Worm (Caenorhabditis elegans): ENCODE results near the gene Y57G11C.51.

Y57G11C.51 gene

DNA sequence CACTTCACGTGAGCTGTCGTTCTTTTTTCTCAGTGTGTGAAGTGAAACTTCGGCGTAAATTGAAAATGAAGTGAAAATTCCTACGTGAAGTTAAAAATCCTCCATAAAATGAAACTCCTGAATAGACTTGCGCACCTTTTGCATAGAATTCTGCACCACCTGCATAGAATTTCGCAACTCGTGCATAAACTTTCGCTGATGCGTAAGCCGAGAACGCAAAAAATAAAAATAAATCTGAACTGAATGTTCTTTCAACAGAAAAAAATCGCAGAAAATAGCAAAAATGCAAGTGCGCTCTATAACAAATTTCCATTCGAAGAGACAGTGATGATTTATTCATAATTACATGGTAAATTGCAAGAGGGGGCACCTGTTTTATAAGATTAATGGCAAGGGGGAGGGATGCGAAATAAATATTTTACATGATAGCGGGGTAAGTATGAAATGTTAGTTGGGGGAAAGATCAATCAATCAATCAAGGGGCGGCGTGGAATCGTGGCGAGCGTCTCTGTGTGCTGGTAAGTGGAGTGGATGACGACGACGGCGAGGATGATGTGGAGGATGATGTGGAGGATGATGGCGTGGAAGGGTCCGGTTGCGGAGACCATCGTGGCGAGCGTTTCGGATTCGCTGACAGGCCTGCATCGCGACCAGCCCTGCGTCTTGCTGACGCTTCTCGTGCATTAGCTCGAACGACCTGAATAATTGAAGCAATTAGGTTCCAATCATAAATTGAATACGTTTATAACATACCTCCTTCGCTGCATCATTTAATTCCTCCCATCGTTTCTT lies 878 bp downstream of the Y57G11C.51 start, which contains the start of gene Y57G11C.36 (continued):
- TF ChIP-seq snpc-4 (GFP tag; optimal IDR thresholded peaks at IDR 0.05) (no peak), snpc-4 (tag; optimal IDR thresholded peaks at IDR 0.05) (peak in 1 of 4 experiments; percentile 83), dox-1 (GFP tag; IDR thresholded peaks at IDR 0.05) (no peak), egrh-3 (GFP tag; IDR thresholded peaks at IDR 0.05) (peak; percentile 45; the same call in 1 of the 2 replicates), F49E8.2 (tag; optimal IDR thresholded peaks at IDR 0.05; ENCODE audit: insufficient read depth) (no peak), Y79H2A.3 (GFP tag; conservative IDR thresholded peaks at IDR 0.05) (no peak), nhr-27 (tag; optimal IDR thresholded peaks at IDR 0.05) (no peak), attf-6 (GFP tag; IDR thresholded peaks at IDR 0.05) (peak; percentile 72), lir-1 (GFP tag; conservative IDR thresholded peaks at IDR 0.05) (no peak), somi-1 (GFP tag; optimal IDR thresholded peaks at IDR 0.05) (no peak), dpff-1 (tag; optimal IDR thresholded peaks at IDR 0.05) (no peak)

ce11 chrIV:14771325-14771724 lies 3.0 kb downstream of the Y57G11C.51 start, which contains the start of gene degl-1:
Gene degl-1 (minus strand): TSS chrIV:14771425.
- TF ChIP-seq ztf-18 (tag; optimal IDR thresholded peaks at IDR 0.05): no peak
- TF ChIP-seq zfh-2 (GFP tag; conservative IDR thresholded peaks at IDR 0.05): no peak
- no peak for TF ChIP-seq tlf-1 (GFP tag; optimal IDR thresholded peaks at IDR 0.05)
- TF ChIP-seq aptf-3 (GFP tag; IDR thresholded peaks at IDR 0.05): no peak
- no peak for TF ChIP-seq F23B12.7 (tag; optimal IDR thresholded peaks at IDR 0.05; ENCODE audit: insufficient read depth)
- no peak for TF ChIP-seq chd-7 (tag; optimal IDR thresholded peaks at IDR 0.05)
- TF ChIP-seq B0261.1 (tag; optimal IDR thresholded peaks at IDR 0.05): no peak
- TF ChIP-seq nhr-90 (tag; optimal IDR thresholded peaks at IDR 0.05): no peak
- TF ChIP-seq aptf-2 (GFP tag; conservative IDR thresholded peaks at IDR 0.05): no peak
- no peak for TF ChIP-seq snpc-1.1 (tag; optimal IDR thresholded peaks at IDR 0.05; ENCODE audit: insufficient read depth)
- no peak for TF ChIP-seq unc-62 (GFP tag; optimal IDR thresholded peaks at IDR 0.05)
- no peak for TF ChIP-seq madf-6 (GFP tag; IDR thresholded peaks at IDR 0.05)
- no peak for TF ChIP-seq mel-28 (tag; optimal IDR thresholded peaks at IDR 0.05; ENCODE audit: borderline replicate concordance)
- no peak for TF ChIP-seq madf-10 (tag; optimal IDR thresholded peaks at IDR 0.05)
- TF ChIP-seq atf-7 (tag; optimal IDR thresholded peaks at IDR 0.05): no peak
- TF ChIP-seq egrh-3 (GFP tag; IDR thresholded peaks at IDR 0.05): no peak
- TF ChIP-seq nfya-1 (tag; optimal IDR thresholded peaks at IDR 0.05; ENCODE audit: borderline replicate concordance, insufficient read depth): no peak

- no peak for TF ChIP-seq B0019.2 (GFP tag; conservative IDR thresholded peaks at IDR 0.05)
- TF ChIP-seq zim-3 (tag; optimal IDR thresholded peaks at IDR 0.05): no peak
- TF ChIP-seq attf-6 (GFP tag; IDR thresholded peaks at IDR 0.05): peak; percentile 77
- no peak for TF ChIP-seq somi-1 (GFP tag; optimal IDR thresholded peaks at IDR 0.05)
- no peak for TF ChIP-seq rcor-1 (GFP tag; IDR thresholded peaks at IDR 0.05)
- no peak for TF ChIP-seq gei-17 (GFP tag; optimal IDR thresholded peaks at IDR 0.05)
- TF ChIP-seq Y53F4B.3 (GFP tag; IDR thresholded peaks at IDR 0.05): no peak
- no peak for TF ChIP-seq lir-1 (GFP tag; conservative IDR thresholded peaks at IDR 0.05)
- 0 out of 2 replicates have a peak, but pooled peaks have one; percentile 34 for TF ChIP-seq Y53G8AR.9 (GFP tag; conservative IDR thresholded peaks at IDR 0.05)
- TF ChIP-seq snpc-1.3 (tag; optimal IDR thresholded peaks at IDR 0.05; ENCODE audit: insufficient read depth): no peak
- TF ChIP-seq him-1 (tag; optimal IDR thresholded peaks at IDR 0.05): peak; percentile 41
- TF ChIP-seq snpc-4 (GFP tag; optimal IDR thresholded peaks at IDR 0.05): no peak
- TF ChIP-seq snpc-4 (tag; optimal IDR thresholded peaks at IDR 0.05): peak in 1 of 4 experiments; percentile 73
- no peak for TF ChIP-seq lin-40 (tag; optimal IDR thresholded peaks at IDR 0.05)
- no peak for TF ChIP-seq F55B11.4 (tag; optimal IDR thresholded peaks at IDR 0.05; ENCODE audit: borderline replicate concordance, insufficient read depth)
- no peak for TF ChIP-seq nhr-80 (tag; optimal IDR thresholded peaks at IDR 0.05)
- TF ChIP-seq nhr-90 (tag; optimal IDR thresholded peaks at IDR 0.05): no peak
- TF ChIP-seq ceh-91 (GFP tag; IDR thresholded peaks at IDR 0.05): no peak
- no peak for TF ChIP-seq ccch-3 (GFP tag; optimal IDR thresholded peaks at IDR 0.05)
These were observed 3.7 kb downstream of the Y57G11C.51 start for ce11 chrIV:14770663-14771062.

All from whole organism, young adult.